Worm (Caenorhabditis elegans) whole organism, young adult: ENCODE data around the gene Y27F2A.6.
"Not testable (repeated sequence)": the region's sequence is repeated elsewhere in the genome, so short reads cannot be mapped to it uniquely, and the experiment has no call there.

Source experiments
- F23B12.7 ChIP-seq: sonication (generic microtip); optimal IDR thresholded peaks from 2 replicates; lab custom pipeline; 2017; ENCODE audit warnings: missing genetic modification characterization, mild to moderate bottlenecking, missing compliant biosample characterization, antibody characterized with exemption, moderate library complexity; ENCODE audit not compliant: insufficient read depth
- F52B5.7 ChIP-seq: sonication (generic microtip); optimal IDR thresholded peaks from 2 replicates; lab custom pipeline; 2016; ENCODE audit warnings: mild to moderate bottlenecking, missing genetic modification characterization, missing compliant biosample characterization
- F55B11.4 ChIP-seq: sonication (generic microtip); optimal IDR thresholded peaks from 2 replicates; lab custom pipeline; 2016; ENCODE audit warnings: missing compliant biosample characterization, missing genetic modification characterization, borderline replicate concordance; ENCODE audit not compliant: insufficient read depth
- Y67H2A.10 ChIP-seq: fragments of 200-800 bp; sonication (Bioruptor generic); conservative IDR thresholded peaks from 2 replicates; pipeline ENCODE4 v1.3.6; 2022; ENCODE audit warnings: missing genetic modification reagents, missing genetic modification characterization, missing compliant biosample characterization
- ZK185.1 ChIP-seq: sonication (generic microtip); optimal IDR thresholded peaks from 2 replicates; lab custom pipeline; 2016; ENCODE audit warnings: mild to moderate bottlenecking, missing genetic modification characterization, missing compliant biosample characterization; ENCODE audit not compliant: poor library complexity, severe bottlenecking
- attf-5 ChIP-seq: fragments of 200-800 bp; sonication (Bioruptor generic); optimal IDR thresholded peaks from 2 replicates; lab custom pipeline; 2018; ENCODE audit warnings: mild to moderate bottlenecking, missing genetic modification characterization, missing compliant biosample characterization
- cebp-2 ChIP-seq: fragments of 200-800 bp; sonication (Bioruptor generic); IDR thresholded peaks from 2 replicates; pipeline ENCODE4 v1.3.6; 2022; ENCODE audit warnings: missing genetic modification characterization, missing compliant biosample characterization
- ceh-100 ChIP-seq: fragments of 200-800 bp; sonication (Bioruptor generic); IDR thresholded peaks from 2 replicates; pipeline ENCODE4 v1.3.6; 2022; ENCODE audit warnings: missing genetic modification reagents, missing genetic modification characterization, missing compliant biosample characterization
- ceh-27 ChIP-seq: fragments of 200-800 bp; sonication (Bioruptor generic); optimal IDR thresholded peaks from 2 replicates; lab custom pipeline; 2018; ENCODE audit warnings: mild to moderate bottlenecking, missing genetic modification characterization, moderate library complexity, missing compliant biosample characterization
- ceh-79 ChIP-seq: sonication (generic microtip); optimal IDR thresholded peaks from 2 replicates; lab custom pipeline; 2017; ENCODE audit warnings: mild to moderate bottlenecking, missing genetic modification characterization, missing compliant biosample characterization
- chd-7 ChIP-seq: sonication (generic microtip); optimal IDR thresholded peaks from 2 replicates; lab custom pipeline; 2016; ENCODE audit warnings: mild to moderate bottlenecking, missing genetic modification characterization, moderate library complexity, missing compliant biosample characterization
- die-1 ChIP-seq: sonication (generic microtip); optimal IDR thresholded peaks from 2 replicates; lab custom pipeline; 2016; ENCODE audit warnings: missing genotype, mild to moderate bottlenecking, missing genetic modification characterization, missing compliant biosample characterization
- egl-18 ChIP-seq: fragments of 200-800 bp; sonication (Bioruptor generic); IDR thresholded peaks from 2 replicates; pipeline ENCODE4 v1.3.6; 2022; ENCODE audit warnings: missing genetic modification reagents, missing genetic modification characterization, missing compliant biosample characterization
- fkh-3 ChIP-seq: sonication (generic microtip); optimal IDR thresholded peaks from 2 replicates; lab custom pipeline; 2016; ENCODE audit warnings: mild to moderate bottlenecking, missing genetic modification characterization, missing compliant biosample characterization
- gei-17 ChIP-seq: fragments of 200-800 bp; sonication (Bioruptor generic); optimal IDR thresholded peaks from 2 replicates; lab custom pipeline; 2018; ENCODE audit warnings: mild to moderate bottlenecking, missing genetic modification characterization, missing compliant biosample characterization
- hlh-26 ChIP-seq: fragments of 200-800 bp; sonication (Bioruptor generic); conservative IDR thresholded peaks from 2 replicates; pipeline ENCODE4 v1.3.6; 2022; ENCODE audit warnings: missing genetic modification reagents, missing genetic modification characterization, missing compliant biosample characterization
- hmg-1.2 ChIP-seq: fragments of 200-800 bp; sonication (Bioruptor generic); IDR thresholded peaks from 2 replicates; pipeline ENCODE4 v1.3.6; 2022; ENCODE audit warnings: missing genetic modification reagents, missing genetic modification characterization, missing compliant biosample characterization
- hrde-1 ChIP-seq: sonication (generic microtip); optimal IDR thresholded peaks from 2 replicates; lab custom pipeline; 2016; ENCODE audit warnings: missing genetic modification characterization, mild to moderate bottlenecking, missing compliant biosample characterization, moderate library complexity, missing genotype, missing genetic modification reagents, borderline replicate concordance
- hsf-1 ChIP-seq: fragments of 200-800 bp; sonication (Bioruptor generic); IDR thresholded peaks from 2 replicates; pipeline ENCODE4 v1.3.6; 2022; ENCODE audit warnings: missing genetic modification reagents, missing genetic modification characterization, missing compliant biosample characterization
- lag-1 ChIP-seq: fragments of 200-800 bp; sonication (Bioruptor generic); IDR thresholded peaks from 2 replicates; pipeline ENCODE4 v1.3.6; 2022; ENCODE audit warnings: missing genetic modification reagents, missing genetic modification characterization, missing compliant biosample characterization
- lin-26 ChIP-seq: fragments of 200-800 bp; sonication (Bioruptor generic); IDR thresholded peaks from 2 replicates; pipeline ENCODE4 v1.3.6; 2022; ENCODE audit warnings: missing genetic modification reagents, missing genetic modification characterization, missing compliant biosample characterization
- lin-35 ChIP-seq, 3 experiments: fragments of 150-350 bp in 2 of 3; sonication (generic microtip) in 1 of 3; optimal IDR thresholded peaks; 2 replicates each; lab custom pipeline; 2014 to 2018; ENCODE audit warnings: missing biosample characterization in 3 of 3, missing genetic modification characterization in 3 of 3, missing genetic modification reagents in 3 of 3
- lsl-1 ChIP-seq: fragments of 200-800 bp; sonication (Bioruptor generic); optimal IDR thresholded peaks from 2 replicates; lab custom pipeline; 2018; ENCODE audit warnings: mild to moderate bottlenecking, missing genetic modification characterization, moderate library complexity, missing compliant biosample characterization
- lsy-27 ChIP-seq: sonication (generic microtip); optimal IDR thresholded peaks from 2 replicates; lab custom pipeline; 2017; ENCODE audit warnings: missing genetic modification characterization, mild to moderate bottlenecking, missing compliant biosample characterization, antibody characterized with exemption, missing genotype, borderline replicate concordance; ENCODE audit not compliant: insufficient read depth
- madf-3 ChIP-seq: fragments of 200-800 bp; sonication (Bioruptor generic); IDR thresholded peaks from 2 replicates; pipeline ENCODE4 v1.3.6; 2022; ENCODE audit warnings: missing genetic modification reagents, missing genetic modification characterization, missing compliant biosample characterization
- madf-6 ChIP-seq: fragments of 200-800 bp; sonication (Bioruptor generic); IDR thresholded peaks from 2 replicates; pipeline ENCODE4 v1.3.6; 2022; ENCODE audit warnings: missing genetic modification reagents, missing genetic modification characterization, missing compliant biosample characterization
- madf-8 ChIP-seq: fragments of 200-800 bp; sonication (Bioruptor generic); conservative IDR thresholded peaks from 2 replicates; pipeline ENCODE4 v1.3.6; 2022; ENCODE audit warnings: missing genetic modification reagents, missing genetic modification characterization, missing compliant biosample characterization
- mes-4 ChIP-seq: sonication (generic microtip); optimal IDR thresholded peaks from 2 replicates; lab custom pipeline; 2016; ENCODE audit warnings: missing genotype, missing genetic modification characterization, missing compliant biosample characterization
- nfyb-1 ChIP-seq: fragments of 200-800 bp; sonication (Bioruptor generic); IDR thresholded peaks from 2 replicates; pipeline ENCODE4 v1.3.6; 2022; ENCODE audit warnings: missing genetic modification reagents, missing genetic modification characterization, missing compliant biosample characterization
- nhr-90 ChIP-seq: sonication (generic microtip); optimal IDR thresholded peaks from 2 replicates; lab custom pipeline; 2016; ENCODE audit warnings: missing genotype, mild to moderate bottlenecking, missing genetic modification characterization, missing compliant biosample characterization
- pha-4 ChIP-seq: fragments of 150-350 bp; sonication (generic microtip); optimal IDR thresholded peaks from 2 replicates; lab custom pipeline; 2014; ENCODE audit warnings: missing biosample characterization, missing genetic modification reagents, missing genetic modification characterization
- sdz-38 ChIP-seq: sonication (generic microtip); optimal IDR thresholded peaks from 2 replicates; lab custom pipeline; 2016; ENCODE audit warnings: missing genotype, missing genetic modification characterization, missing compliant biosample characterization
- snpc-1.1 ChIP-seq: sonication (generic microtip); optimal IDR thresholded peaks from 2 replicates; lab custom pipeline; 2017; ENCODE audit warnings: missing genetic modification characterization, mild to moderate bottlenecking, missing compliant biosample characterization, antibody characterized with exemption, moderate library complexity, missing genotype, missing genetic modification reagents; ENCODE audit not compliant: insufficient read depth
- tlf-1 ChIP-seq: fragments of 200-800 bp; sonication (Bioruptor generic); optimal IDR thresholded peaks from 2 replicates; lab custom pipeline; 2018; ENCODE audit warnings: mild to moderate bottlenecking, missing genetic modification characterization, missing compliant biosample characterization
- ztf-25 ChIP-seq: fragments of 200-800 bp; sonication (Bioruptor generic); IDR thresholded peaks from 2 replicates; pipeline ENCODE4 v1.3.6; 2022; ENCODE audit warnings: missing genetic modification reagents, missing genetic modification characterization, missing compliant biosample characterization

The Y27F2A.6 gene

DNA sequence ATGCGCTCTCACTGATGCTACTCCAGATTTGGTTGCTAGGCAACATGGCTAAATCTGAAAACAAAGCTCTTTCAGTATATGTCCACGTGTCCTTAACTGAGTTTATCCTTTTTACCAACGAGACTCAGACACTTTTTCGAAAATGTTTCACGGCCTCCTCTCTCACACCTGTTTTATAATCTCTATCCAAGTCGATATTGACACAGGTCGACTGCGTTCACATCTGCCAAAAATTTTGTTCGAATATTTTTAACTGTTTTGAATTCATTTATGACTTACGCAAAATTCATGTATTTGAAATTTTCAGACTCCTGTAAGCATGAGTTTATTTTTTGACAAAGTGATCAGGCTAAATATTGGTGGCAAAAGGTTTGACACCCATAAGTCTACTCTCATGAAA lies 32.6 kb upstream of the Y27F2A.6 start, which contains the start of gene ZC239.3:
Gene ZC239.3 (plus strand): TSS at position 301 of the 400 bp plus-strand sequence.
- TF ChIP-seq egl-18 (GFP tag; lab: Robert Waterston, UW); hsf-1 (GFP tag; lab: Robert Waterston, UW); hlh-26: not testable (repeated sequence)

DNA sequence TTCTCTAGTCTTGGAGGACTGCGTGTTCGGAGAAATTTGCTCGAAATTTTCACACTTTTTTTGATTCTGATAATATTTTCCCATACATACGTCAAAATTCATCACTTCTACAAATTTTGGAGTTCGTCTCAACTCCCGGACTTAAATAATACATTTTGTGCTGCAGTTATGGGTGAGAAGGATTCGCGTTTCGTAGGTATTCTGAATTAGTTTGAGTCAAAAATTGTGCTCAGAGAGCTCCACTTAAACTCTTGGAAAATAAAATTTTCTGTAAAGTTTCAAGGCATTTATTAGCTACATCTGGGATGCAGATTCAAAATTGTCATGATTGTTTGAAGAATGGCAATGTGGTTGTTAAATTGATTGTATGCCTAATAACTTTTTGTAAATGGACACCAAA lies 30.7 kb upstream of the Y27F2A.6 start, which contains the start of gene ZC239.4:
Gene ZC239.4 (plus strand): TSS at position 301 of the 400 bp plus-strand sequence.
- TF ChIP-seq hrde-1 (tag; lab: Kevin White, UChicago) (no peak), ceh-100 (GFP tag; lab: Robert Waterston, UW) (no peak), mes-4 (tag; lab: Kevin White, UChicago) (no peak), tlf-1 (GFP tag; lab: Kevin White, UChicago) (no peak), cebp-2 (GFP tag; lab: Robert Waterston, UW) (no peak), pha-4 (tag; lab: Kevin White, UChicago) (no peak), nhr-90 (no peak), F52B5.7 (tag; lab: Kevin White, UChicago) (no peak), ZK185.1 (no peak), ceh-27 (GFP tag; lab: Kevin White, UChicago) (no peak), F55B11.4 (no peak), ceh-79 (no peak), lin-26 (GFP tag; lab: Robert Waterston, UW) (no peak), attf-5 (GFP tag; lab: Kevin White, UChicago) (no peak), madf-3 (GFP tag; lab: Robert Waterston, UW) (no peak), gei-17 (GFP tag; lab: Kevin White, UChicago) (no peak), nfyb-1 (GFP tag; lab: Robert Waterston, UW) (no peak), madf-6 (GFP tag; lab: Robert Waterston, UW) (no peak), lsy-27 (tag; lab: Kevin White, UChicago) (no peak), Y67H2A.10 (GFP tag; lab: Robert Waterston, UW) (no peak)

DNA sequence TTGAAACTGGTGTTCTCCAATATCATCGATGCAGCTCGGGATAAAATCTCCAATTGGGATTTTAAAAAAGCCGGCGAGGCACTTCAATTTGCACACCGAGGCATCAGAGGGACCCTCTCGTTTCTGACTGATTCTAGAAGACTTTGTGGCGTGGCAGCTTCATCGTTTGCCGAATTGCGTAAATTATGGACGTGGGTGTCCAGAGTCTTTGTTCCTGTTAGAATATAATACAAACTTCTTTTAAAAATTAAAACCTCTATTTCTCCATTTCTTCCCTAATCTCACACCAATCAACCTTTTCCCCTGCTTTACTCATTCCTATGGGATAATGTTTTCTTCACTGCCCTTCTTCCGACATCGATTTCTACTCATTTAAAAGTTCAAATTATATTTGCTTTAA lies 27.2 kb upstream of the Y27F2A.6 start, which contains the start of gene ZC239.5:
Gene ZC239.5 (plus strand): TSS at position 301 of the 400 bp plus-strand sequence.
- TF ChIP-seq die-1 (no peak), lag-1 (GFP tag; lab: Robert Waterston, UW) (no peak), snpc-1.1 (no peak), chd-7 (tag; lab: Kevin White, UChicago) (no peak)

DNA sequence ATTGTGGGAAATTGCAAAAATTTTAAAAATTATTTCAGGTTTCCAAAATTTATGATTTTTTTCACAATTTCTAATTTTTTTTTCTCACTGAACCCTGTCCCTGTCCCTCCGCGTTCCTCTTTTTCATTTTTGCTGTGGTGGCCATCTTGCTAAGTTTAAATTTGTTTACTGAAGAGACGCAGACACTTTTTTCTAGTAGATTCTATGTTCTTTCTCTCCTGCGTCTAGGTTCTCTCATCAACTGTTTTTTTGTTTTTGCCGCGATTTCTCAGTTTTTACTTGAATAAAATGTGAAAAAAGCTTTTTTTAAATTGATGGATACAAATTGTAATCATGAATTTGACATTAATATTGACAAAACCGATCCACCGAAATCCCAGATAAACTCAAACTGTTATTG lies 26.1 kb upstream of the Y27F2A.6 start, which contains the start of gene ZC239.6:
Gene ZC239.6 (plus strand): TSS at position 381 of the 400 bp plus-strand sequence.
- TF ChIP-seq lsl-1 (GFP tag; lab: Kevin White, UChicago) (no peak), hsf-1 (GFP tag; lab: Robert Waterston, UW) (peak; percentile 53; the same call in 1 of the 2 replicates), hmg-1.2 (peak; percentile 46; the same call in 1 of the 2 replicates)

DNA sequence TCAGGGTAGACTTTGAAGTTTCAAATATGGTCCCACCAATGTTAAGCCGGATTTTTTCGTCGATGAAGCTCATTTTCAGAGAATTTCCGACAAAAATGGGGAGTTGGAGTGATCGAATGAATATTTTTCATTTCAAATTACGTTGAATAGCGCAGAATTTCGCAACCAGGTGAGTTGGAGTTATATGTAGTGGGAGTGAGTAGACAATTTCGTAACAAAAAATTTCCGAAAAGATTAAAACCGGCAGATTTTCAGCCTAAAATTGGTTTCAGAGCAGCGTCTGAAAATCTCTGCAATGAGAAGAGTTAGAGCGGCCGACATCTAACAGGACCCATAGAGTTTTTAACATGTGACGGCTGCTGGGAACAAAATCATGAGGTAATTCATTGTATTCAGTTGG lies 25.5 kb upstream of the Y27F2A.6 start, which contains the start of gene sdz-35:
Gene sdz-35 (minus strand): TSS at position 101 of the 400 bp plus-strand sequence.
- TF ChIP-seq lin-35 (GFP tag; optimal IDR thresholded peaks at IDR 0.05; lab: Kevin White, UChicago), result no peak
- no peak for TF ChIP-seq sdz-38 (tag; lab: Kevin White, UChicago)
- no peak for TF ChIP-seq madf-8 (GFP tag; lab: Robert Waterston, UW)
- no peak for TF ChIP-seq fkh-3 (tag; lab: Kevin White, UChicago)
- TF ChIP-seq ztf-25 (GFP tag; lab: Robert Waterston, UW), result no peak
- TF ChIP-seq F23B12.7 (tag; lab: Kevin White, UChicago), result no peak
- TF ChIP-seq snpc-1.1, result no peak
- no peak for TF ChIP-seq lsy-27 (tag; lab: Kevin White, UChicago)
- TF ChIP-seq, all 124 proteins: peak for 0
